Worm (Caenorhabditis elegans) whole organism, L3 larva: ENCODE results near the gene Y42G9A.2.

Experiments
- ZK546.5 ChIP-seq: sonication (generic microtip); optimal IDR thresholded peaks from 2 replicates; lab custom pipeline; 2017; ENCODE audit warnings: missing biosample characterization, missing genetic modification characterization
- ama-1 ChIP-seq: fragments of 150-350 bp; optimal IDR thresholded peaks from 2 replicates; lab custom pipeline; 2018
- daf-12 ChIP-seq: fragments of 150-350 bp; optimal IDR thresholded peaks from 2 replicates; lab custom pipeline; 2014; ENCODE audit warnings: missing biosample characterization, missing genetic modification reagents, missing genetic modification characterization
- eor-1 ChIP-seq, 2 experiments: fragments of 150-350 bp; optimal IDR thresholded peaks; 2 replicates each; lab custom pipeline; 2014 to 2018; ENCODE audit warnings: missing biosample characterization in 2 of 2, missing genetic modification characterization in 2 of 2
- fkh-2 ChIP-seq: fragments of 150-350 bp; optimal IDR thresholded peaks from 2 replicates; lab custom pipeline; 2014; ENCODE audit warnings: missing biosample characterization, missing genetic modification reagents, missing genetic modification characterization
- nfya-1 ChIP-seq: sonication (generic microtip); optimal IDR thresholded peaks from 2 replicates; lab custom pipeline; 2017; ENCODE audit warnings: missing genetic modification characterization, mild to moderate bottlenecking, missing compliant biosample characterization, antibody characterized with exemption, moderate library complexity; ENCODE audit not compliant: insufficient read depth
- nhr-11 ChIP-seq: fragments of 150-350 bp; optimal IDR thresholded peaks from 2 replicates; lab custom pipeline; 2014; ENCODE audit warnings: missing biosample characterization, missing genetic modification characterization
- nhr-28 ChIP-seq: fragments of 150-350 bp; optimal IDR thresholded peaks from 2 replicates; lab custom pipeline; 2014; ENCODE audit warnings: missing biosample characterization, missing genetic modification characterization
- unc-62 ChIP-seq: fragments of 150-350 bp; sonication (generic microtip); optimal IDR thresholded peaks from 4 replicates; lab custom pipeline; 2014; ENCODE audit warnings: missing biosample characterization, missing genetic modification reagents, missing genetic modification characterization
- zag-1 ChIP-seq: fragments of 150-350 bp; optimal IDR thresholded peaks from 2 replicates; lab custom pipeline; 2014; ENCODE audit warnings: missing biosample characterization, missing genetic modification characterization

DNA sequence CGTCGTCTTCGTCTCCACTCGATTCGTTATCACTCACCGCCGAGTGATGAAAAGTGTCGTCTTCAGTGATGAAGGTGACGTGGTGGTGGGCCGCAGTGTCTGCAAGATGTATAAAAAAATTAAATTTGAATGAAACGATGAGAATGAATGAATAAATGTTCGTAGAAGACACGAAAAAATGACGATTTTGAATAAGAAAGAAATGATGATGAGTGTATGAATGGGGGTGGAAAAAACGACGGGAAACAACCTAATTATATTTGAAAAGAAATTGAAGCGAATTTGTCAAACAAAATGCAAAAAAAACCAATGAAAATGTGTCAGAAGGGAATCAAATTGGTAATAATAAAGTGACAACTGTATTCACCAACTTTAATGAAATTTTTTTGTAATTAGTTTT, 11.8 kb upstream of the Y42G9A.2 start, which contains the start of gene mvk-1:
- TF ChIP-seq nfya-1 (tag; lab: Kevin White, UChicago) (no peak), fkh-2 (no peak), ama-1 (lab: Kevin White, UChicago) (no peak), eor-1 (tag; optimal IDR thresholded peaks at IDR 0.05; lab: Kevin White, UChicago) (no peak), nhr-11 (tag; lab: Kevin White, UChicago) (no peak), ZK546.5 (tag; lab: Kevin White, UChicago) (no peak), zag-1 (no peak), nhr-28 (tag; lab: Kevin White, UChicago) (no peak), unc-62 (no peak), daf-12 (no peak)
